Fruit fly (Drosophila melanogaster) whole organism, pupa: ENCODE measurements around the gene SCCRO.

ENCODE experiments used
- CG10348 ChIP-seq: fragments of 200-800 bp; sonication (Bioruptor generic); IDR thresholded peaks from 2 replicates; pipeline ENCODE4 v1.3.6; 2022; ENCODE audit warnings: missing biosample characterization, missing genetic modification characterization
- CG12605 ChIP-seq: fragments of 200-800 bp; sonication (Bioruptor generic); IDR thresholded peaks from 2 replicates; pipeline ENCODE4 v1.3.6; 2022; ENCODE audit warnings: missing biosample characterization, missing genetic modification characterization
- CG14655 ChIP-seq: fragments of 200-800 bp; sonication (Bioruptor generic); optimal IDR thresholded peaks from 3 replicates; lab custom pipeline; 2017; ENCODE audit warnings: mild to moderate bottlenecking, missing biosample characterization, missing genetic modification reagents, missing genetic modification characterization
- CG32121 ChIP-seq: fragments of 200-800 bp; sonication (Bioruptor generic); IDR thresholded peaks from 2 replicates; pipeline ENCODE4 v1.3.6; 2022; ENCODE audit warnings: missing biosample characterization, missing genetic modification characterization
- CG34367 ChIP-seq: fragments of 200-800 bp; sonication (Bioruptor generic); optimal IDR thresholded peaks from 2 replicates; lab custom pipeline; 2018; ENCODE audit warnings: missing biosample characterization, mild to moderate bottlenecking, missing genetic modification characterization
- CG8159 ChIP-seq: fragments of 200-800 bp; sonication (Bioruptor generic); optimal IDR thresholded peaks from 3 replicates; lab custom pipeline; 2018; ENCODE audit warnings: missing biosample characterization, mild to moderate bottlenecking, missing genetic modification characterization, moderate library complexity
- CG9948 ChIP-seq: fragments of 200-800 bp; sonication (Bioruptor generic); optimal IDR thresholded peaks from 2 replicates; lab custom pipeline; 2018; ENCODE audit warnings: missing biosample characterization, mild to moderate bottlenecking, missing genetic modification characterization, moderate library complexity
- D1 ChIP-seq: fragments of 200-800 bp; sonication (Bioruptor generic); optimal IDR thresholded peaks from 2 replicates; lab custom pipeline; 2018; ENCODE audit warnings: missing biosample characterization, mild to moderate bottlenecking, missing genetic modification characterization, moderate library complexity
- Pif1B ChIP-seq: fragments of 200-800 bp; sonication (Bioruptor generic); optimal IDR thresholded peaks from 3 replicates; lab custom pipeline; 2016; ENCODE audit warnings: missing biosample characterization, missing genetic modification characterization
- Snoo ChIP-seq: fragments of 200-800 bp; sonication (Bioruptor generic); optimal IDR thresholded peaks from 3 replicates; lab custom pipeline; 2017; ENCODE audit warnings: missing biosample characterization, mild to moderate bottlenecking, missing genetic modification characterization, inconsistent platforms
- fd96Ca ChIP-seq: fragments of 200-800 bp; sonication (Bioruptor generic); IDR thresholded peaks from 3 replicates; pipeline ENCODE4 v1.3.6; 2022; ENCODE audit warnings: missing biosample characterization, missing genetic modification characterization
- rn ChIP-seq: fragments of 200-800 bp; sonication (Bioruptor generic); IDR thresholded peaks from 2 replicates; pipeline ENCODE4 v1.3.6; 2022; ENCODE audit warnings: missing biosample characterization, missing genetic modification characterization

DNA sequence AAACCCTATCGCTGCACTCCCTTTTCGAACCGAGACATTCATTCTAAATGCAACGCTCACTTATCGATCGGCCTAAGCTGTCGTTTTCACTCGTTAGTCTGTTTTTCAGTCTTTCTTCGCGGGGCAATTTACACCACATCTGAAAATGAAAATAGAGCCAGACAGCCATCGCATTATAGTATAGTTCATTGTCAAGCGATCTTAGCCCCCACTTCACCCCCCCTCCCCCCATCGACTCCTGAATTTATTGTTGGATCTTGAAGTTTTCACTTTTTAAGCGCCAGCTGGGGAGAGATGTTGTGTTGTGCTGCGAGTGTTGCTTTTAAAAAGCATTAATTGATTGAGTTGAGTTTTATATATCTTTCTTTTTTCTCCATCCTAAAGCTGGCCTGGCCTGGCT, 36.0 kb downstream of the SCCRO start:
- no peak for TF ChIP-seq rn
- no peak for TF ChIP-seq Pif1B (GFP tag; lab: Kevin White, UChicago)
- no peak for TF ChIP-seq CG8159 (tag; lab: Kevin White, UChicago)
- no peak for TF ChIP-seq CG12605 (GFP tag; lab: Robert Waterston, UW)
- TF ChIP-seq D1 (tag; lab: Kevin White, UChicago), result no peak
- TF ChIP-seq Snoo (tag; lab: Kevin White, UChicago), result no peak
- no peak for TF ChIP-seq CG14655 (GFP tag; lab: Kevin White, UChicago)
- no peak for TF ChIP-seq CG32121 (GFP tag; lab: Robert Waterston, UW)
- no peak for TF ChIP-seq CG9948 (tag; lab: Kevin White, UChicago)
- no peak for TF ChIP-seq CG34367 (tag; lab: Kevin White, UChicago)
- TF ChIP-seq CG10348 (GFP tag; lab: Robert Waterston, UW), result no peak
- no peak for TF ChIP-seq fd96Ca (GFP tag; lab: Robert Waterston, UW)
